Worm (Caenorhabditis elegans): ENCODE data around the gene K01C8.2.

The K01C8.2 gene

DNA sequence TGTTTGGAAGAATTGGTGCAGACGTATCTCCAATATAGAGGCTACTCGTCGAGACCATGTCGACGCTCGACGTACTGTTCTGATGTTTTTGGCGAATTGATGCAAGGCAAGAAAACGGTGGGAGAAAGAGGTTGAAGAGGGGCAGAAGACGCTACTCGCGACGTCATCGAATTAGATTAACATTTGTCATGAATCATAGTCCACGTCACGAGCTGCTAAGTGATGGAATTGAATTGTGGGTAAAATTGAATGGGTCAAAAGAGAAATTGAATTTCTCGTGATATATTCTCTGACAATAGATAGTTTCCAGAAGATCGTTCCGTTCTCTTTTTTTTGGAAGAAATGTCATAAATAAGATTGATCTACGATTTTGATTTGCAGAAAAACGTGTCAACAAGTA, 9.6 kb downstream of the K01C8.2 start:
- no peak for TF ChIP-seq unc-120 (tag; optimal IDR thresholded peaks at IDR 0.05; ENCODE audit: poor library complexity, severe bottlenecking)

DNA sequence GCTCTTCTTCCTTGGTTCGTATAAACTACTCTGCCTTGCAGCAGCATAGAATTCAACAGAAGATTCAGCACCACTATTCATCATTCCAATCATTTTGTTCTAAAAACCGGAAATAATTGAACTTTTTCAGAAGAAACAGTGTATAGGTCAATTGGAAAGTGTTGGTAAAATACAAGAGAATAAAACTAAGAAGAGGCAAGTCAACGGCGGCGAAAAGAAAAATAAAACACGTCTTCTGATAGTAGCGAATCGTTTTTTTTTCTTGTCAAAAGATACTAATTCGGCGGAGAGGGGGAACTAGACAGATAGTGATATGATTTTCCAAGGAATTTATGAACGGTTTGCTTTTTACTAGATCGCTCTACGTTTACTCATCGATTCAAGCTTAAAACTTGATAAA, 10.2 kb downstream of the K01C8.2 start, which contains the start of gene F35C11.6:
Gene F35C11.6, minus strand, starts transcription at position 101 of the 400 bp plus-strand sequence.
- TF ChIP-seq mls-2 (tag; optimal IDR thresholded peaks at IDR 0.05): no peak
- TF ChIP-seq sptf-1 (tag; optimal IDR thresholded peaks at IDR 0.05): no peak
- TF ChIP-seq ceh-39 (tag; optimal IDR thresholded peaks at IDR 0.05): no peak
- TF ChIP-seq snpc-4 (tag; optimal IDR thresholded peaks at IDR 0.05): no peak

DNA sequence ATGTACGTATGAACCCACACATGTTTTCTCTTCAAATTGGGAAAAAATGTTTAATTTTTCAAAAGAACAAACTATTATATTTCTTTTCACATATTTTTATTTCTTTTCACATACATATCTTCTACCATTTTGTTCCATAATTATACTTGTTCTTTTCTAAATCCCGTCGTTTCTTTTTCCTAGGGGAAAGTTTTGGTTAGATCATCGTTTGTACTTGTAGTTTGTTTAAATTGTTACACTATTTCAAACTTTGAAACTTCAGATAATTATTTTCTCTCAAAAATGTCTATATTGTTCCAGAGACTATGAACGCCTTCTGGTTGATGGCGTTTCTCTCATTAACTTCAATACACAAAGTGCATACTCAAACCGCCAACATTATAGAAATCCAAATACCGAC, 13.2 kb downstream of the K01C8.2 start, which contains the start of gene F35C11.7:
Gene F35C11.7, plus strand, starts transcription at position 301 of the 400 bp plus-strand sequence.
- TF ChIP-seq ceh-39 (tag; optimal IDR thresholded peaks at IDR 0.05): no peak

DNA sequence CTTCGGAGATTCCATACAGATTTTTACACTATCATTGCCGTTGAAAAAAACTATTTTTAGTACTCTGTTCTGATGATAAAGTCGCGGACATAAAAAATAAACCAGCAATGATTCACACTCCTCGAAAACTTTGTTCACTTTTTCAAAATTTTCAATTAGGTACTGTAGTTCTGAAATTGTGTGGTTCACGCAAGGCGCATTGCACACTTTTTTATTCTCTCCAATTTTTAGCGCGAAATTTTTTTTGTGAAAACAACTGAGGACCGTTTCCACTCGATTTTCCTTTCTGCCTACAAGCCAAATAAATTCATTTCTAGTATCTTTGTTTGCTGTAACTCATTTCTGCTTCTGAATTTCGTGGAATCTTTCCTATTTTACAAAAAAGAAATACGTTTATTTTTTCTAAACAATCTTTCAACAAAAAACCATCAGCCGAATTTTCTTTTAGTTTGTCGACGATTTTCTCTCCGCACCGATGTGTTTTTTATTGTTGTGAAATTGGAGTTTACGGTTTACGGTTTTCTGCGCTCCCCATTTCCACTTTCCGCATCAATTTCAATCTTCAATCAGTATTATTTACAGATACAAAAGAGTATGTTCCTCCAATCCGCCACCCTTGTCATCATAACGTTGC, 16.0 kb downstream of the K01C8.2 start, which contains the start of gene F35C11.5:
Gene F35C11.5, plus strand, starts transcription at position 584 of the 634 bp plus-strand sequence.
- no peak for TF ChIP-seq elt-1 (tag; optimal IDR thresholded peaks at IDR 0.05; ENCODE audit: borderline replicate concordance, insufficient read depth)
- TF ChIP-seq flh-1 (GFP tag; optimal IDR thresholded peaks at IDR 0.05): no peak
- TF ChIP-seq zip-8 (tag; optimal IDR thresholded peaks at IDR 0.05): no peak
- TF ChIP-seq tbx-8 (GFP tag; optimal IDR thresholded peaks at IDR 0.05): no peak
- TF ChIP-seq unc-39 (tag; optimal IDR thresholded peaks at IDR 0.05): no peak
- no peak for TF ChIP-seq ztf-11 (tag; optimal IDR thresholded peaks at IDR 0.05)
- no peak for TF ChIP-seq cnd-1 (tag; optimal IDR thresholded peaks at IDR 0.05)
- TF ChIP-seq unc-62 (GFP tag; optimal IDR thresholded peaks at IDR 0.05): no peak
- no peak for TF ChIP-seq sptf-1 (tag; optimal IDR thresholded peaks at IDR 0.05)
- no peak for TF ChIP-seq ces-1 (GFP tag; optimal IDR thresholded peaks at IDR 0.05)
- TF ChIP-seq lsy-2 (tag; optimal IDR thresholded peaks at IDR 0.05): no peak
- no peak for TF ChIP-seq lin-32 (GFP tag; optimal IDR thresholded peaks at IDR 0.05)
- TF ChIP-seq nhr-28 (tag; optimal IDR thresholded peaks at IDR 0.05): no peak
- no peak for TF ChIP-seq blmp-1 (tag; optimal IDR thresholded peaks at IDR 0.05)

DNA sequence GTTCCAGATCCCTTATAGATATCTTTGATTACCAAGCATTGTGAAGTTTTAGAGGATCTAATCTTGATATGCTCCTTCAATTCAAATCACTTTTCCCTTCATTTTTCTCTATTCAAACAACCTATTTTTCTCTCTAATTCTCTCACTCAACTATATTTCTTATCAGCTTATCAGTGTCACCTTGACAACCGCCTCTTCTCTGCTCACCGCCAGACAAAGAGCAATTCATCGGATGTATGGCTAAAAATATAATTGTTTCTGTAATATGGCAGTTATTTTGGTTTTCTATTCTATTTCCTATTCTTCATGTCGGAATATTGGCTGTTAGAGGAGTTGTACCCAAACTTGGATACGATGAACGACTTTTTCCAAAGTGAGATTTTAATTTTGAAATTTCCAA, 19.5 kb downstream of the K01C8.2 start:
- TF ChIP-seq mab-5 (tag; optimal IDR thresholded peaks at IDR 0.05) (no peak), lsy-2 (tag; optimal IDR thresholded peaks at IDR 0.05) (no peak), lin-32 (GFP tag; optimal IDR thresholded peaks at IDR 0.05) (no peak), bed-3 (GFP tag; optimal IDR thresholded peaks at IDR 0.05) (no peak), unc-39 (tag; optimal IDR thresholded peaks at IDR 0.05) (no peak), mls-2 (tag; optimal IDR thresholded peaks at IDR 0.05) (no peak), nhr-28 (tag; optimal IDR thresholded peaks at IDR 0.05) (no peak), snpc-4 (tag; optimal IDR thresholded peaks at IDR 0.05) (no peak), elt-3 (tag; optimal IDR thresholded peaks at IDR 0.05) (no peak), elt-1 (tag; optimal IDR thresholded peaks at IDR 0.05; ENCODE audit: borderline replicate concordance, insufficient read depth) (no peak), unc-120 (tag; optimal IDR thresholded peaks at IDR 0.05; ENCODE audit: poor library complexity, severe bottlenecking) (no peak), nhr-76 (tag; optimal IDR thresholded peaks at IDR 0.05) (no peak), hlh-1 (tag; optimal IDR thresholded peaks at IDR 0.05) (no peak), ceh-39 (tag; optimal IDR thresholded peaks at IDR 0.05) (no peak), ceh-43 (GFP tag; optimal IDR thresholded peaks at IDR 0.05) (no peak), cnd-1 (tag; optimal IDR thresholded peaks at IDR 0.05) (no peak), drap-1 (GFP tag; optimal IDR thresholded peaks at IDR 0.05) (no peak)

DNA sequence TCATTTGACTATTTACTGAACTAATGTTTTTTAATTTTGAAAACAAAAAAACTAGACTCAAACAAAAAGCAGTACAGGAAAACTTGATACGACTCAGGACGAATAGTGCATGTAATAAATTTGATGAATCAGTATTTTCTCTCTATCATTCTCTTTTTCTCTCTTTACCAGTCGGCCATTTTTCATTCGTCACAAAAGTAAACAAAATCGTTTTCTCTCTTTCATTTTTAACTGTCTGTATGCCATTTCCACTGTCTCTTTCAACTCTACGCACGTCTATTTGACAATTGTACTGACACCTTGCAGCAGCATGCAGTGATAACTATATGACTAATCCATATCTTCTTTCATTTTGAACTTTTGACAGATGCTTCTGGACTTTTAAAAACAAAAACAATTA, 20.5 kb downstream of the K01C8.2 start, which contains the start of the genes F35C11.2 and F35C11.4:
Gene F35C11.2, minus strand, starts transcription at position 90 of the 400 bp plus-strand sequence.
Gene F35C11.4, plus strand, starts transcription at position 260 of the 400 bp plus-strand sequence.
- TF ChIP-seq ztf-11 (tag; optimal IDR thresholded peaks at IDR 0.05) (no peak), nhr-28 (tag; optimal IDR thresholded peaks at IDR 0.05) (no peak), ces-1 (GFP tag; optimal IDR thresholded peaks at IDR 0.05) (no peak), M03D4.4 (tag; optimal IDR thresholded peaks at IDR 0.05) (no peak), ceh-43 (GFP tag; optimal IDR thresholded peaks at IDR 0.05) (no peak), elt-1 (tag; optimal IDR thresholded peaks at IDR 0.05; ENCODE audit: borderline replicate concordance, insufficient read depth) (no peak), ham-2 (GFP tag; optimal IDR thresholded peaks at IDR 0.05) (no peak), lsy-2 (tag; optimal IDR thresholded peaks at IDR 0.05) (no peak), nhr-2 (tag; optimal IDR thresholded peaks at IDR 0.05) (no peak), drap-1 (GFP tag; optimal IDR thresholded peaks at IDR 0.05) (no peak), snpc-4 (tag; optimal IDR thresholded peaks at IDR 0.05) (no peak), elt-3 (tag; optimal IDR thresholded peaks at IDR 0.05) (no peak), unc-39 (tag; optimal IDR thresholded peaks at IDR 0.05) (no peak), mep-1 (tag; optimal IDR thresholded peaks at IDR 0.05) (no peak), nhr-12 (tag; optimal IDR thresholded peaks at IDR 0.05) (no peak), mls-2 (tag; optimal IDR thresholded peaks at IDR 0.05) (no peak)

Data from whole organism, mixed stage, embryonic.